Worm (Caenorhabditis elegans) whole organism, L4 larva: Measurements from ENCODE around the gene T28F3.11.

ENCODE experiments used
- D1046.2 ChIP-seq: fragments of 200-800 bp; sonication (Bioruptor generic); IDR thresholded peaks from 2 replicates; pipeline ENCODE4 v1.3.6; 2022; ENCODE audit warnings: missing genetic modification characterization, missing compliant biosample characterization
- F10B5.3 ChIP-seq: sonication (generic microtip); optimal IDR thresholded peaks from 2 replicates; lab custom pipeline; 2016; ENCODE audit warnings: mild to moderate bottlenecking, missing genetic modification characterization, missing compliant biosample characterization
- F26F4.8 ChIP-seq: fragments of 200-800 bp; sonication (Bioruptor generic); conservative IDR thresholded peaks from 2 replicates; pipeline ENCODE4 v1.3.6; 2022; ENCODE audit warnings: missing genetic modification characterization, missing compliant biosample characterization
- T26A8.4 ChIP-seq: fragments of 200-800 bp; sonication (Bioruptor generic); IDR thresholded peaks from 2 replicates; pipeline ENCODE4 v1.3.6; 2022; ENCODE audit warnings: missing genetic modification characterization, missing compliant biosample characterization
- Y105C5A.15 ChIP-seq: fragments of 200-800 bp; sonication (Bioruptor generic); IDR thresholded peaks from 2 replicates; pipeline ENCODE4 v1.3.6; 2022; ENCODE audit warnings: missing genetic modification characterization, missing compliant biosample characterization
- Y48G9A.11 ChIP-seq: fragments of 200-800 bp; sonication (Bioruptor generic); IDR thresholded peaks from 2 replicates; pipeline ENCODE4 v1.3.6; 2022; ENCODE audit warnings: missing genetic modification reagents, missing genetic modification characterization, missing compliant biosample characterization
- Y5F2A.4 ChIP-seq: fragments of 200-800 bp; sonication (Bioruptor generic); optimal IDR thresholded peaks from 2 replicates; lab custom pipeline; 2018; ENCODE audit warnings: mild to moderate bottlenecking, missing genetic modification characterization, missing compliant biosample characterization
- Y75B8A.6 ChIP-seq: fragments of 200-800 bp; sonication (Bioruptor generic); IDR thresholded peaks from 2 replicates; pipeline ENCODE4 v1.3.6; 2022; ENCODE audit warnings: missing genetic modification reagents, missing genetic modification characterization, missing compliant biosample characterization
- aly-2 ChIP-seq: sonication (generic microtip); optimal IDR thresholded peaks from 2 replicates; lab custom pipeline; 2018; ENCODE audit warnings: missing biosample characterization, missing genetic modification characterization
- attf-4 ChIP-seq: sonication (generic microtip); optimal IDR thresholded peaks from 3 replicates; lab custom pipeline; 2017; ENCODE audit warnings: missing biosample characterization, missing genetic modification characterization
- ceh-20 ChIP-seq: fragments of 200-800 bp; sonication (Bioruptor generic); IDR thresholded peaks from 2 replicates; pipeline ENCODE4 v1.3.6; 2022; ENCODE audit warnings: missing genetic modification reagents, missing genetic modification characterization, missing compliant biosample characterization
- ceh-28 ChIP-seq: fragments of 150-350 bp; optimal IDR thresholded peaks from 2 replicates; lab custom pipeline; 2014; ENCODE audit warnings: missing biosample characterization, missing genetic modification reagents, missing genetic modification characterization
- ceh-32 ChIP-seq: sonication (generic microtip); optimal IDR thresholded peaks from 2 replicates; lab custom pipeline; 2016; ENCODE audit warnings: mild to moderate bottlenecking, missing genetic modification characterization, missing compliant biosample characterization; ENCODE audit not compliant: poor library complexity
- ceh-44 ChIP-seq: fragments of 200-800 bp; sonication (Bioruptor generic); IDR thresholded peaks from 2 replicates; pipeline ENCODE4 v1.3.6; 2022; ENCODE audit warnings: missing genetic modification reagents, missing genetic modification characterization, missing compliant biosample characterization
- ceh-62 ChIP-seq: sonication (generic microtip); optimal IDR thresholded peaks from 2 replicates; lab custom pipeline; 2017; ENCODE audit warnings: missing biosample characterization, missing genetic modification characterization
- ces-1 ChIP-seq: fragments of 150-350 bp; sonication (generic microtip); optimal IDR thresholded peaks from 4 replicates; lab custom pipeline; 2014; ENCODE audit warnings: missing biosample characterization, missing genetic modification reagents, missing genetic modification characterization
- daf-16 ChIP-seq, 3 experiments: sonication (generic microtip); optimal IDR thresholded peaks; 2 replicates each; lab custom pipeline; 2016 to 2017; ENCODE audit warnings: missing genetic modification characterization in 3 of 3, missing genetic modification reagents in 3 of 3, mild to moderate bottlenecking in 2 of 3, missing compliant biosample characterization in 2 of 3, missing biosample characterization in 1 of 3, moderate library complexity in 1 of 3
- daf-19 ChIP-seq: fragments of 200-800 bp; sonication (Bioruptor generic); conservative IDR thresholded peaks from 2 replicates; pipeline ENCODE4 v1.3.6; 2022; ENCODE audit warnings: missing genetic modification characterization, missing compliant biosample characterization
- duxl-1 ChIP-seq: sonication (generic microtip); optimal IDR thresholded peaks from 2 replicates; lab custom pipeline; 2016; ENCODE audit warnings: mild to moderate bottlenecking, missing genetic modification characterization, moderate library complexity, missing compliant biosample characterization; ENCODE audit not compliant: poor library complexity
- dve-1 ChIP-seq: sonication (generic microtip); optimal IDR thresholded peaks from 2 replicates; lab custom pipeline; 2017; ENCODE audit warnings: antibody characterized with exemption, mild to moderate bottlenecking, missing genetic modification characterization, missing compliant biosample characterization; ENCODE audit not compliant: insufficient read depth
- gei-8 ChIP-seq: fragments of 200-800 bp; sonication (Bioruptor generic); optimal IDR thresholded peaks from 2 replicates; lab custom pipeline; 2018; ENCODE audit warnings: mild to moderate bottlenecking, missing genetic modification characterization, missing compliant biosample characterization
- hif-1 ChIP-seq, 2 experiments: sonication (generic microtip); optimal IDR thresholded peaks; 2 replicates each; lab custom pipeline; 2016 to 2017; ENCODE audit warnings: missing compliant biosample characterization in 2 of 2, missing genetic modification characterization in 2 of 2, missing genetic modification reagents in 2 of 2, missing genotype in 2 of 2, mild to moderate bottlenecking in 1 of 2
- hlh-30 ChIP-seq: sonication (generic microtip); optimal IDR thresholded peaks from 2 replicates; lab custom pipeline; 2017; ENCODE audit warnings: antibody characterized with exemption, mild to moderate bottlenecking, missing genetic modification characterization, missing compliant biosample characterization; ENCODE audit not compliant: insufficient read depth
- lin-1 ChIP-seq: fragments of 200-800 bp; sonication (Bioruptor generic); IDR thresholded peaks from 2 replicates; pipeline ENCODE4 v1.3.6; 2022; ENCODE audit warnings: missing genetic modification reagents, missing genetic modification characterization, missing compliant biosample characterization
- lin-13 ChIP-seq: fragments of 150-350 bp; optimal IDR thresholded peaks from 2 replicates; lab custom pipeline; 2014; ENCODE audit warnings: missing biosample characterization, missing genetic modification reagents, missing genetic modification characterization
- lin-29 ChIP-seq: fragments of 200-800 bp; sonication (Bioruptor generic); IDR thresholded peaks from 2 replicates; pipeline ENCODE4 v1.3.6; 2022; ENCODE audit warnings: missing genetic modification reagents, missing genetic modification characterization, missing compliant biosample characterization
- lin-39 ChIP-seq: fragments of 150-350 bp; optimal IDR thresholded peaks from 2 replicates; lab custom pipeline; 2014; ENCODE audit warnings: missing biosample characterization, missing genetic modification reagents, missing genetic modification characterization
- lir-3 ChIP-seq: sonication (generic microtip); optimal IDR thresholded peaks from 2 replicates; lab custom pipeline; 2016; ENCODE audit warnings: mild to moderate bottlenecking, missing genetic modification characterization, missing compliant biosample characterization
- madf-5 ChIP-seq, 2 experiments: fragments of 200-800 bp; sonication (Bioruptor generic); IDR thresholded peaks; 2 replicates each; pipeline ENCODE4 v1.3.6; 2022; ENCODE audit warnings: missing compliant biosample characterization in 2 of 2, missing genetic modification characterization in 2 of 2
- mdl-1 ChIP-seq, 2 experiments: fragments of 150-350 bp in 1 of 2; sonication (generic microtip) in 1 of 2; optimal IDR thresholded peaks; 2 replicates each; lab custom pipeline; 2014 to 2017; ENCODE audit warnings: missing biosample characterization in 2 of 2, missing genetic modification characterization in 2 of 2
- mxl-3 ChIP-seq: fragments of 200-800 bp; sonication (Bioruptor generic); optimal IDR thresholded peaks from 2 replicates; lab custom pipeline; 2018; ENCODE audit warnings: mild to moderate bottlenecking, missing genetic modification characterization, missing compliant biosample characterization
- nhr-102 ChIP-seq: sonication (generic microtip); optimal IDR thresholded peaks from 2 replicates; lab custom pipeline; 2016; ENCODE audit warnings: mild to moderate bottlenecking, missing genetic modification characterization, moderate library complexity, missing compliant biosample characterization
- nhr-111 ChIP-seq: fragments of 200-800 bp; sonication (Bioruptor generic); optimal IDR thresholded peaks from 2 replicates; lab custom pipeline; 2018; ENCODE audit warnings: mild to moderate bottlenecking, missing genetic modification characterization, missing compliant biosample characterization
- nhr-28 ChIP-seq: fragments of 150-350 bp; optimal IDR thresholded peaks from 2 replicates; lab custom pipeline; 2014; ENCODE audit warnings: missing biosample characterization, missing genetic modification characterization
- nhr-41 ChIP-seq: fragments of 200-800 bp; sonication (Bioruptor generic); IDR thresholded peaks from 2 replicates; pipeline ENCODE4 v1.3.6; 2022; ENCODE audit warnings: missing genetic modification reagents, missing genetic modification characterization, missing compliant biosample characterization
- nhr-6 ChIP-seq: fragments of 150-350 bp; optimal IDR thresholded peaks from 2 replicates; lab custom pipeline; 2014; ENCODE audit warnings: missing biosample characterization, missing genetic modification characterization
- nhr-76 ChIP-seq: fragments of 150-350 bp; optimal IDR thresholded peaks from 2 replicates; lab custom pipeline; 2014; ENCODE audit warnings: missing biosample characterization, missing genetic modification characterization
- php-3 ChIP-seq: fragments of 200-800 bp; sonication (Bioruptor generic); IDR thresholded peaks from 2 replicates; pipeline ENCODE4 v1.3.6; 2022; ENCODE audit warnings: missing genetic modification reagents, missing genetic modification characterization, missing compliant biosample characterization
- skn-1 ChIP-seq: fragments of 150-350 bp; optimal IDR thresholded peaks from 2 replicates; lab custom pipeline; 2014; ENCODE audit warnings: missing biosample characterization, missing genetic modification characterization
- snpc-4 ChIP-seq: fragments of 150-350 bp; optimal IDR thresholded peaks from 2 replicates; lab custom pipeline; 2014; ENCODE audit warnings: missing biosample characterization, missing genetic modification characterization
- tra-1 ChIP-seq: fragments of 200-800 bp; sonication (Bioruptor generic); IDR thresholded peaks from 2 replicates; pipeline ENCODE4 v1.3.6; 2022; ENCODE audit warnings: missing genetic modification reagents, missing genetic modification characterization, missing compliant biosample characterization
- unc-62 ChIP-seq, 3 experiments: fragments of 150-350 bp in 1 of 3; sonication (generic microtip); optimal IDR thresholded peaks in 2 of 3; peaks in 1 of 3; 1 replicate in 1 of 3; 2 replicates in 2 of 3; lab custom pipeline; 2014 to 2017; ENCODE audit warnings: missing biosample characterization in 3 of 3, missing genetic modification characterization in 3 of 3, missing genetic modification reagents in 3 of 3, missing genotype in 1 of 3
- zfp-2 ChIP-seq: sonication (generic microtip); optimal IDR thresholded peaks from 2 replicates; lab custom pipeline; 2016; ENCODE audit warnings: mild to moderate bottlenecking, missing genetic modification characterization, missing compliant biosample characterization
- ztf-11 ChIP-seq: fragments of 150-350 bp; optimal IDR thresholded peaks from 2 replicates; lab custom pipeline; 2014; ENCODE audit warnings: missing biosample characterization, missing genetic modification characterization

The T28F3.11 gene

DNA sequence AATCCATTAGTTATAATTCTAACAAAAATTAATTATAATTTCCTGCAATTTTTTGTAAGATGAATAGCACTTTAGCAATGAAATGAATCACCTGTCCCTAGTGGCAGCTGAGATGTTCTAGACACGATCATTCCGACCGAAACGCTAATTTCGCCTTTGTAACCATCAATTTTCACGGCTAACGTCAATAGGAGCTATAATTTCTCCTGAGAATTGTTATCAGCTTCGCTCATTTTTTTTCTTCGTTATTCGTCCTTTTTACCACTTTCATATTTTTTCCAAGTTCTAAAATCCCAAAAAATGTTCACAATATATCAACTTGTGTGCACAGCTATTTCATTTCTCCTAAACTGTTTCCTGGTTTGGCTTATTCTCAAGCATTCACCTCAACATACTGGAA is 26.2 kb downstream of the T28F3.11 start, which contains the start of gene str-187:
TSS of gene str-187 (plus strand) at position 301 of the 400 bp plus-strand sequence.
- TF ChIP-seq tra-1 (GFP tag; lab: Robert Waterston, UW) (no peak), gei-8 (GFP tag; lab: Kevin White, UChicago) (no peak), snpc-4 (tag; lab: Kevin White, UChicago) (no peak), nhr-76 (tag; lab: Kevin White, UChicago) (no peak), nhr-111 (GFP tag; lab: Kevin White, UChicago) (no peak), duxl-1 (tag; lab: Kevin White, UChicago) (no peak), zfp-2 (no peak), Y105C5A.15 (GFP tag; lab: Robert Waterston, UW) (no peak), ztf-11 (tag; lab: Kevin White, UChicago) (no peak), nhr-102 (tag; lab: Kevin White, UChicago) (no peak), F26F4.8 (GFP tag; lab: Robert Waterston, UW) (no peak), skn-1 (tag; lab: Kevin White, UChicago) (no peak), mdl-1 (tag; optimal IDR thresholded peaks at IDR 0.05; lab: Kevin White, UChicago) (no peak), lin-1 (no peak), lin-29 (GFP tag; lab: Robert Waterston, UW) (no peak), lin-39 (tag; lab: Kevin White, UChicago) (no peak), ceh-32 (tag; lab: Kevin White, UChicago) (no peak), Y48G9A.11 (GFP tag; lab: Robert Waterston, UW) (no peak)

DNA sequence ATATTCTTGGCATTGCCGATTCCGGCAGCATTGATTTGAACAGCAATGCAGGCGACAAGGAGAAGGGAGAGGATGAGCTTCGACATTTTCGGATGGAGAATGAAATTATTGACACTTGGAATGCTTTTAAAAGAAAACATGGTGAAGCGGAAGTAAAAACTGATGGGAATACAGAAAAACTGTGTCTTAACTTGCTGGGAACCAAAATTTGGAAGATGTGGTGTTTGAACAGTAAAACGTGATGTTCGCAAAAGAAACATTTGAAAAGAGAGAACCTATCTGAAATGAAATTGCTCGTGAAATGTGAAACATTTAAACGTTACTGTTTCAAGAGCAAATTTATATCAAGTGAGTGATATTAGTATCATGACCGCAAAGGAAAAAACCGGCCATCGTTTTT is 26.8 kb downstream of the T28F3.11 start, which contains the start of gene F26D10.13:
TSS of gene F26D10.13 (minus strand) at position 101 of the 400 bp plus-strand sequence.
- TF ChIP-seq snpc-4 (tag; lab: Kevin White, UChicago), result no peak
- TF ChIP-seq, all 104 proteins: peak for 0

- TF ChIP-seq lir-3 (no peak), nhr-6 (tag; lab: Kevin White, UChicago) (peak; percentile 31), ceh-20 (GFP tag; lab: Robert Waterston, UW) (no peak), aly-2 (no peak), ceh-62 (tag; lab: Kevin White, UChicago) (no peak), nhr-41 (GFP tag; lab: Robert Waterston, UW) (0 out of 2 replicates have a peak, but pooled peaks have one; percentile 25), tra-1 (GFP tag; lab: Robert Waterston, UW) (0 out of 2 replicates have a peak, but pooled peaks have one; percentile 63), hif-1 (tag; optimal IDR thresholded peaks at IDR 0.05; lab: Kevin White, UChicago) (peak; percentile 7 to 96), duxl-1 (tag; lab: Kevin White, UChicago) (no peak), ceh-44 (GFP tag; lab: Robert Waterston, UW) (no peak), Y75B8A.6 (no peak), unc-62 (GFP tag; optimal IDR thresholded peaks at IDR 0.05 in 1 of 2; lab: Kevin White, UChicago) (peak in 1 of 2 experiments; percentile 22), unc-62 (tag; optimal IDR thresholded peaks at IDR 0.05; lab: Kevin White, UChicago) (no peak), ztf-11 (tag; lab: Kevin White, UChicago) (no peak), F10B5.3 (tag; lab: Kevin White, UChicago) (no peak), ceh-28 (tag; lab: Kevin White, UChicago) (no peak), madf-5 (GFP tag; IDR thresholded peaks at IDR 0.05; lab: Robert Waterston, UW) (no peak), php-3 (GFP tag; lab: Robert Waterston, UW) (no peak), attf-4 (tag; lab: Kevin White, UChicago) (no peak), mxl-3 (peak; percentile 94), Y48G9A.11 (GFP tag; lab: Robert Waterston, UW) (no peak), daf-16 (GFP tag; optimal IDR thresholded peaks at IDR 0.05; lab: Kevin White, UChicago) (peak in 1 of 2 experiments; percentile 54), daf-16 (tag; optimal IDR thresholded peaks at IDR 0.05; lab: Kevin White, UChicago) (peak; percentile 96), dve-1 (tag; lab: Kevin White, UChicago) (peak; percentile 92), Y5F2A.4 (GFP tag; lab: Kevin White, UChicago) (no peak), nhr-28 (peak; percentile 92), T26A8.4 (GFP tag; lab: Robert Waterston, UW) (0 out of 2 replicates have a peak, but pooled peaks have one; percentile 21), hlh-30 (tag; lab: Kevin White, UChicago) (peak; percentile 59), lin-13 (GFP tag; lab: Kevin White, UChicago) (peak; percentile 0), daf-19 (GFP tag; lab: Robert Waterston, UW) (no peak), ces-1 (GFP tag; lab: Kevin White, UChicago) (no peak), snpc-4 (tag; lab: Kevin White, UChicago) (no peak), D1046.2 (GFP tag; lab: Robert Waterston, UW) (no peak), mdl-1 (tag; optimal IDR thresholded peaks at IDR 0.05; lab: Kevin White, UChicago) (peak; percentile 20 to 79), ceh-32 (tag; lab: Kevin White, UChicago) (no peak)
Measured at ce11 chrIV:17263714-17264113, 27.8 kb downstream of the T28F3.11 start.
